Fruit fly (Drosophila melanogaster) whole organism, pupa: Measurements from ENCODE around the gene CG10486.

Source experiments
- CG10348 ChIP-seq: fragments of 200-800 bp; sonication (Bioruptor generic); IDR thresholded peaks from 2 replicates; pipeline ENCODE4 v1.3.6; 2022; ENCODE audit warnings: missing biosample characterization, missing genetic modification characterization
- CG13204 ChIP-seq: fragments of 200-800 bp; sonication (Bioruptor generic); optimal IDR thresholded peaks from 2 replicates; lab custom pipeline; 2018; ENCODE audit warnings: missing biosample characterization, mild to moderate bottlenecking, missing genetic modification characterization, moderate library complexity
- CG14655 ChIP-seq: fragments of 200-800 bp; sonication (Bioruptor generic); optimal IDR thresholded peaks from 3 replicates; lab custom pipeline; 2017; ENCODE audit warnings: mild to moderate bottlenecking, missing biosample characterization, missing genetic modification reagents, missing genetic modification characterization
- CG15710 ChIP-seq: fragments of 200-800 bp; sonication (Bioruptor generic); optimal IDR thresholded peaks from 2 replicates; lab custom pipeline; 2018; ENCODE audit warnings: missing biosample characterization, mild to moderate bottlenecking, missing genetic modification characterization, moderate library complexity
- CG17806 ChIP-seq: fragments of 200-800 bp; sonication (Bioruptor generic); optimal IDR thresholded peaks from 2 replicates; lab custom pipeline; 2018; ENCODE audit warnings: missing biosample characterization, mild to moderate bottlenecking, missing genetic modification characterization, moderate library complexity
- CG34367 ChIP-seq: fragments of 200-800 bp; sonication (Bioruptor generic); optimal IDR thresholded peaks from 2 replicates; lab custom pipeline; 2018; ENCODE audit warnings: missing biosample characterization, mild to moderate bottlenecking, missing genetic modification characterization
- CG8159 ChIP-seq: fragments of 200-800 bp; sonication (Bioruptor generic); optimal IDR thresholded peaks from 3 replicates; lab custom pipeline; 2018; ENCODE audit warnings: missing biosample characterization, mild to moderate bottlenecking, missing genetic modification characterization, moderate library complexity
- CG9948 ChIP-seq: fragments of 200-800 bp; sonication (Bioruptor generic); optimal IDR thresholded peaks from 2 replicates; lab custom pipeline; 2018; ENCODE audit warnings: missing biosample characterization, mild to moderate bottlenecking, missing genetic modification characterization, moderate library complexity
- D1 ChIP-seq: fragments of 200-800 bp; sonication (Bioruptor generic); optimal IDR thresholded peaks from 2 replicates; lab custom pipeline; 2018; ENCODE audit warnings: missing biosample characterization, mild to moderate bottlenecking, missing genetic modification characterization, moderate library complexity
- Snoo ChIP-seq: fragments of 200-800 bp; sonication (Bioruptor generic); optimal IDR thresholded peaks from 3 replicates; lab custom pipeline; 2017; ENCODE audit warnings: missing biosample characterization, mild to moderate bottlenecking, missing genetic modification characterization, inconsistent platforms

- TF ChIP-seq Snoo, result no peak
- TF ChIP-seq CG34367 (tag; lab: Kevin White, UChicago), result no peak
- no peak for TF ChIP-seq D1 (tag; lab: Kevin White, UChicago)
- TF ChIP-seq CG10348, result no peak
- TF ChIP-seq CG14655 (GFP tag; lab: Kevin White, UChicago), result no peak
- no peak for TF ChIP-seq CG13204 (GFP tag; lab: Kevin White, UChicago)
- TF ChIP-seq CG15710 (tag; lab: Kevin White, UChicago), result no peak
- TF ChIP-seq CG9948 (tag; lab: Kevin White, UChicago), result no peak
- no peak for TF ChIP-seq CG8159 (tag; lab: Kevin White, UChicago)
- no peak for TF ChIP-seq CG17806 (tag; lab: Kevin White, UChicago)
Measured at dm6 chr3L:5873011-5873410, 33.5 kb downstream of the CG10486 start, which contains the start of gene CG18586.
